Fruit fly (Drosophila melanogaster) whole organism, wandering third instar larva: ENCODE data around the gene CG4161.

Source experiments
- CrebA ChIP-seq: fragments of 200-800 bp; sonication (Bioruptor generic); optimal IDR thresholded peaks from 2 replicates; lab custom pipeline; 2016; ENCODE audit warnings: missing biosample characterization, mild to moderate bottlenecking, missing genetic modification characterization, borderline replicate concordance
- Dfd ChIP-seq: fragments of >200 bp; optimal IDR thresholded peaks from 2 replicates; lab custom pipeline; 2017; ENCODE audit warnings: missing biosample characterization, missing genetic modification characterization
- Hnf4 ChIP-seq: fragments of 200-800 bp; sonication (Bioruptor generic); optimal IDR thresholded peaks from 2 replicates; lab custom pipeline; 2016; ENCODE audit warnings: missing biosample characterization, mild to moderate bottlenecking, missing genetic modification characterization
- Hr78 ChIP-seq: fragments of >200 bp; optimal IDR thresholded peaks from 2 replicates; lab custom pipeline; 2017; ENCODE audit warnings: missing biosample characterization, missing genetic modification characterization
- br ChIP-seq: fragments of 200-800 bp; sonication (Bioruptor generic); optimal IDR thresholded peaks from 2 replicates; lab custom pipeline; 2016; ENCODE audit warnings: missing biosample characterization, missing genetic modification characterization
- dl ChIP-seq, 2 experiments: fragments of 175-275, 200-275 bp in 1 of 2; fragments of 200-275 bp in 1 of 2; sonication (Bioruptor generic); optimal IDR thresholded peaks; lab custom pipeline; 2018; ENCODE audit warnings: mild to moderate bottlenecking in 2 of 2, missing biosample characterization in 2 of 2, missing genetic modification characterization in 2 of 2, moderate library complexity in 2 of 2; ENCODE audit not compliant: partially characterized antibody in 2 of 2, insufficient read depth in 1 of 2
- jim ChIP-seq: fragments of 175-275, 200-325 bp; sonication (Bioruptor generic); optimal IDR thresholded peaks from 2 replicates; lab custom pipeline; 2016; ENCODE audit warnings: missing biosample characterization, mild to moderate bottlenecking, missing genetic modification characterization
- pan ChIP-seq: fragments of >200 bp; optimal IDR thresholded peaks from 2 replicates; lab custom pipeline; 2017
- usp ChIP-seq: fragments of >200 bp; optimal IDR thresholded peaks from 2 replicates; lab custom pipeline; 2017; ENCODE audit warnings: missing biosample characterization, missing genetic modification characterization

DNA sequence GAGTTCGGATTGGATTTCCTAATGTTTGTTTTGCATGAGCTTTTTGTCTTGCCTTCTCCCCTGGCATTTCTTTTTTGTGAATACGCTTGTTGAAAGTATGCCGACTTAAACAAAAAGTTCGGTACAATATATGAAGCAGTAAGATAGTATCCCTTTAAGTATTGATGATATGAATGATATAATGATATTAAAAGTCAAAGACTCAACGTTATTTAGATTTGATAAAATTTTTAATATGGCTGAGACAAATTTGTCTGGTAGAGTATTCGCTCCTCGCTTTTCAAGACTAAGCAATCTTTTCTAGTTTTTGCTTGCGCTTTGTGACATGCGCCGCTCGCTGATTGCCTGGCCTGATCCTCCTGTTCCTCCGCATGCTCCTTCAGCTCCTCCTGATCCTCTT lies 41.3 kb downstream of the CG4161 start:
- TF ChIP-seq CrebA (no peak), br (GFP tag; lab: Kevin White, UChicago) (no peak), pan (lab: Kevin White, UChicago) (no peak), dl (GFP tag; optimal IDR thresholded peaks at IDR 0.05; lab: Kevin White, UChicago; ENCODE audit: insufficient read depth in 1 of 2, partially characterized antibody in 2 of 2) (no peak), Hnf4 (GFP tag; lab: Kevin White, UChicago) (no peak), Dfd (GFP tag; lab: Kevin White, UChicago) (no peak), usp (GFP tag; lab: Kevin White, UChicago) (no peak), jim (GFP tag; lab: Kevin White, UChicago) (no peak), Hr78 (GFP tag; lab: Kevin White, UChicago) (no peak)
